Worm (Caenorhabditis elegans) whole organism, L4 larva: ENCODE results near the gene K10H10.6.

ENCODE experiments used
- fkh-10 ChIP-seq: fragments of 150-350 bp; optimal IDR thresholded peaks from 2 replicates; lab custom pipeline; 2014; ENCODE audit warnings: missing biosample characterization, missing genetic modification reagents, missing genetic modification characterization
- madf-9 ChIP-seq: fragments of 200-800 bp; sonication (Bioruptor generic); conservative IDR thresholded peaks from 2 replicates; pipeline ENCODE4 v1.3.6; 2022; ENCODE audit warnings: missing genetic modification reagents, missing genetic modification characterization, missing compliant biosample characterization
- unc-39 ChIP-seq: sonication (generic microtip); optimal IDR thresholded peaks from 2 replicates; lab custom pipeline; 2017; ENCODE audit warnings: missing biosample characterization, missing genetic modification characterization

DNA sequence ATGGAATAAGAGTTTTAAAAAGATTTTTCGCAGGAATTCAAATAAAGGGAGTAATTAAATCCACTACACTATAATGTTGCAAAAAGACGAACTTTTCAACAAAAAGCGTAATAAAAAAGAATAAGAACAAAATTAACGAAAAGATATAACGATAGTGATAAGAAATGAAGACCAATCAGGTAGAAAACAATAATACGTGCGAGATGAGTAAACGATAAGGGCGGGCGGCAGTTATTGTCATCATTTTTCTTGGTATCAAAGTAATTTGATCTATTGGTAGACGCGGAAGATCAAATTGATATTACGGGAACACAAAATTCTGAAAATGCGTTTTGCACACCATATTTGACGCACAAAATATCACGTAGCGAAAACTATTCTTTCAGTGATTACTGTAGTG is 8.6 kb upstream of the K10H10.6 start:
- no peak for TF ChIP-seq madf-9 (GFP tag; lab: Robert Waterston, UW)
- no peak for TF ChIP-seq unc-39
- TF ChIP-seq fkh-10 (GFP tag; lab: Kevin White, UChicago) = no peak
